Worm (Caenorhabditis elegans): ENCODE data around the gene C18H7.1.
A peak's percentile ranks its signal among the peaks of the same experiment; 100 is the strongest.

C18H7.1 gene

ce11 chrIV:657932-658331, 42.6 kb downstream of the C18H7.1 start (continued):
- TF ChIP-seq gei-17 (GFP tag; optimal IDR thresholded peaks at IDR 0.05) (no peak), rec-8 (tag; optimal IDR thresholded peaks at IDR 0.05) (no peak), bed-2 (GFP tag; IDR thresholded peaks at IDR 0.05) (0 out of 2 replicates have a peak, but pooled peaks have one; percentile 24), bed-1 (GFP tag; IDR thresholded peaks at IDR 0.05) (no peak), lsy-27 (tag; optimal IDR thresholded peaks at IDR 0.05; ENCODE audit: borderline replicate concordance, insufficient read depth) (no peak), lsl-1 (GFP tag; optimal IDR thresholded peaks at IDR 0.05) (peak; percentile 69), Y53F4B.3 (GFP tag; IDR thresholded peaks at IDR 0.05) (no peak), repo-1 (tag; optimal IDR thresholded peaks at IDR 0.05) (peak; percentile 41), tbx-9 (tag; optimal IDR thresholded peaks at IDR 0.05; ENCODE audit: borderline replicate concordance) (no peak), snpc-3.4 (tag; optimal IDR thresholded peaks at IDR 0.05) (peak; percentile 87), nhr-120 (GFP tag; IDR thresholded peaks at IDR 0.05) (no peak), zim-3 (tag; optimal IDR thresholded peaks at IDR 0.05) (peak; percentile 46), lin-40 (tag; optimal IDR thresholded peaks at IDR 0.05) (no peak), hlh-12 (tag; optimal IDR thresholded peaks at IDR 0.05) (no peak), egl-44 (GFP tag; IDR thresholded peaks at IDR 0.05) (peak; percentile 42; the same call in 1 of the 2 replicates), F57A8.1 (GFP tag; optimal IDR thresholded peaks at IDR 0.05) (no peak), T07F8.4 (tag; optimal IDR thresholded peaks at IDR 0.05) (no peak), ccch-3 (GFP tag; optimal IDR thresholded peaks at IDR 0.05) (no peak), lin-35 (GFP tag; optimal IDR thresholded peaks at IDR 0.05) (no peak), F39B2.1 (GFP tag; IDR thresholded peaks at IDR 0.05) (0 out of 2 replicates have a peak, but pooled peaks have one; percentile 26), Y67H2A.10 (GFP tag; conservative IDR thresholded peaks at IDR 0.05) (no peak), nhr-80 (tag; optimal IDR thresholded peaks at IDR 0.05) (no peak), madf-10 (tag; optimal IDR thresholded peaks at IDR 0.05) (no peak), let-607 (tag; optimal IDR thresholded peaks at IDR 0.05) (peak in 1 of 2 experiments; percentile 2), lin-26 (GFP tag; IDR thresholded peaks at IDR 0.05) (peak; percentile 66), hrde-1 (tag; optimal IDR thresholded peaks at IDR 0.05; ENCODE audit: borderline replicate concordance) (no peak), dox-1 (GFP tag; IDR thresholded peaks at IDR 0.05) (peak; percentile 80), snpc-4 (GFP tag; optimal IDR thresholded peaks at IDR 0.05) (peak; percentile 94), snpc-4 (tag; optimal IDR thresholded peaks at IDR 0.05) (peak; percentile 97 to 98 (median 98)), B0336.3 (GFP tag; IDR thresholded peaks at IDR 0.05) (peak; percentile 55; the same call in 1 of the 2 replicates), Y53G8AR.9 (GFP tag; conservative IDR thresholded peaks at IDR 0.05) (peak; percentile 79), madf-6 (GFP tag; IDR thresholded peaks at IDR 0.05) (peak; percentile 68), dpff-1 (tag; optimal IDR thresholded peaks at IDR 0.05) (no peak), attf-3 (GFP tag; conservative IDR thresholded peaks at IDR 0.05) (no peak; the same call in 1 of the 2 replicates), ztf-25 (GFP tag; IDR thresholded peaks at IDR 0.05) (0 out of 2 replicates have a peak, but pooled peaks have one; percentile 21), rcor-1 (GFP tag; IDR thresholded peaks at IDR 0.05) (peak; percentile 68), ceh-79 (tag; optimal IDR thresholded peaks at IDR 0.05) (no peak), T26A5.8 (tag; optimal IDR thresholded peaks at IDR 0.05) (peak; percentile 69), cebp-2 (GFP tag; IDR thresholded peaks at IDR 0.05) (no peak), tlf-1 (GFP tag; optimal IDR thresholded peaks at IDR 0.05) (peak; percentile 52), snpc-1.3 (tag; optimal IDR thresholded peaks at IDR 0.05; ENCODE audit: insufficient read depth) (peak; percentile 28), B0035.1 (tag; optimal IDR thresholded peaks at IDR 0.05) (no peak), F52B5.7 (tag; optimal IDR thresholded peaks at IDR 0.05) (no peak), Y95B8A.8 (GFP tag; IDR thresholded peaks at IDR 0.05) (peak; percentile 57; the same call in 1 of the 2 replicates), him-1 (tag; optimal IDR thresholded peaks at IDR 0.05) (no peak), atf-7 (tag; optimal IDR thresholded peaks at IDR 0.05) (no peak), Y56A3A.18 (GFP tag; IDR thresholded peaks at IDR 0.05) (0 out of 2 replicates have a peak, but pooled peaks have one; percentile 56)

All from whole organism, young adult.